Fruit fly (Drosophila melanogaster): Measurements from ENCODE around the gene lectin-37Db.

Gene lectin-37Db

DNA sequence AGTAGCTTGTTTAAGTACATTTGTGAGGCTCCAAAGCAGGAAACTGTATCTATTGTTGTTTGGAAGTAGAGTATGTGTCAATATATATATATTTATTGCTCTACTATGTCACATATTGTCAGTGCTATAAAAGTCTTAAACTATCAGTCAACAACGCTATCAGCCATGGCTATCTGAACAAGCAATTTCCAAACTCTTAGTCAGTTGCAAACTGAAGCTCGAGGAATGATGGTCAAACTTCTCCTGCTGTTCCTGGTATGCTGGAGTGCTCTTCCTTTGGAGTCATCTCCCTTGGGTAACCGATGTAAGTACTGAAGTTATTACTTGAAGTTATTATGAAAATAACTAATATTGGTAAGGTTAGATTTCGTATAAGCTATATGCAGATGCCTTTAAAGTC is at the start of gene lectin-37Db:
Gene lectin-37Db, plus strand, starts transcription at position 204 of the 400 bp plus-strand sequence.
- TF ChIP-seq cic (GFP tag; optimal IDR thresholded peaks at IDR 0.05), result peak; percentile 53
- peak; percentile 1 for TF ChIP-seq Mnt (GFP tag; optimal IDR thresholded peaks at IDR 0.05)
- no peak for TF ChIP-seq Crg-1 (GFP tag; optimal IDR thresholded peaks at IDR 0.05)
- TF ChIP-seq CG33017 (tag; optimal IDR thresholded peaks at IDR 0.05), result peak; percentile 22
- TF ChIP-seq CG5204 (GFP tag; optimal IDR thresholded peaks at IDR 0.05), result no peak
- peak; percentile 23 for TF ChIP-seq CG12768 (GFP tag; optimal IDR thresholded peaks at IDR 0.05)

dm6 chr2L:19370046-19370445 is 48.8 kb upstream of the lectin-37Db start, which contains the start of gene CG17349:
TSS of gene CG17349 (plus strand) at chr2L:19370445.
- no peak for TF ChIP-seq CG14711 (tag; optimal IDR thresholded peaks at IDR 0.05)
- TF ChIP-seq Mnt (GFP tag; optimal IDR thresholded peaks at IDR 0.05), result no peak
- TF ChIP-seq CG33017 (tag; optimal IDR thresholded peaks at IDR 0.05), result no peak
- TF ChIP-seq ovo (GFP tag; optimal IDR thresholded peaks at IDR 0.05), result no peak
- no peak for TF ChIP-seq toe (GFP tag; optimal IDR thresholded peaks at IDR 0.05)
- no peak for TF ChIP-seq tj (GFP tag; optimal IDR thresholded peaks at IDR 0.05)
- TF ChIP-seq CG7101 (tag; optimal IDR thresholded peaks at IDR 0.05), result no peak
- no peak for TF ChIP-seq bab1 (GFP tag; optimal IDR thresholded peaks at IDR 0.05)
- TF ChIP-seq CG7045 (GFP tag; optimal IDR thresholded peaks at IDR 0.05), result no peak
- TF ChIP-seq Clk (GFP tag; optimal IDR thresholded peaks at IDR 0.05), result no peak
- TF ChIP-seq Crg-1 (GFP tag; optimal IDR thresholded peaks at IDR 0.05), result no peak
- TF ChIP-seq CG5204 (GFP tag; optimal IDR thresholded peaks at IDR 0.05), result no peak
- no peak for TF ChIP-seq cic (GFP tag; optimal IDR thresholded peaks at IDR 0.05)
- no peak for TF ChIP-seq CG12768 (GFP tag; optimal IDR thresholded peaks at IDR 0.05)
- no peak for TF ChIP-seq Hr96 (GFP tag; optimal IDR thresholded peaks at IDR 0.05)
- no peak for TF ChIP-seq CG1620 (GFP tag; optimal IDR thresholded peaks at IDR 0.05)
- TF ChIP-seq CG11617 (GFP tag; optimal IDR thresholded peaks at IDR 0.05), result no peak
- TF ChIP-seq pad (GFP tag; optimal IDR thresholded peaks at IDR 0.05), result no peak

DNA sequence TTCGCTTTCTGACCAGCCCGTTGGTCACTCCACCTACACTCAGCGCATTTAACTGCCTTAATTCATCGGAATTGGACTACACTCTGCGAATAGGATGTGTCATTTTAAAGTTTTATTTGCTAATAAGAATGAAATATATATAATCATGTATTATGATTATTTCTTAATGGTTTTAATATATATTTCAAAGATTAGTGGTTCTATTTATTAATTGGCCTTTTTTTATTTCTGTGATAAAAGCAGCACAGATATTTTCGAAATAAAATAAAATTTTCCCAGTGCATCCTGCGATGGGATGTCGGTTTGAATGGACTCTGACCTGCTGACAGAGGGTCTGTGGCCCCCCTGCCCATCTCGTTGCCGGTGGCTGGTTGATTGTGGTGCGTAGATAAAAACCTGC is 45.1 kb upstream of the lectin-37Db start:
- TF ChIP-seq kay (GFP tag; ENCODE audit: borderline replicate concordance) (no peak), Clk (GFP tag; optimal IDR thresholded peaks at IDR 0.05) (no peak), CG7101 (tag; optimal IDR thresholded peaks at IDR 0.05) (no peak), CG7045 (GFP tag; optimal IDR thresholded peaks at IDR 0.05) (no peak), toe (GFP tag; optimal IDR thresholded peaks at IDR 0.05) (no peak), cic (GFP tag; optimal IDR thresholded peaks at IDR 0.05) (no peak)

DNA sequence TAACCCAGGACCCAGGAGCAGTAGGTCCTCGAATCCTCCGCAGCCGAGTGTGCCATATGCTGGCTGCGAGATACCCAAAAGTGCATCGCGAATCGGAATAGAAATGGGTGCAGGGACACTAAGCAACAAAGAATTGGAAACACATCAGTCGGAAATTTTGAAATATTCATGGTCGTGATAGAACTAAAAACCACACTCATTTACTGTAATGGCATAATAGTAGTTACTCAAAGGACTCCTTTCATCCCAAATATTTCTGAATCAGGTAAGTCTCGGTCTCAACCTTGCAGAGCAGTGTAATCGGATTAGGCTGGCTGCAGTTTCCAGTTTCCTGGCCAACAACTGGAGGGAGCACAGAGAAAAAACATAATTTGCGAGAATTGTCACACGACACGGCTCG is 42.7 kb upstream of the lectin-37Db start:
- no peak for TF ChIP-seq cnc (optimal IDR thresholded peaks at IDR 0.05)
- TF ChIP-seq CG33017 (tag; optimal IDR thresholded peaks at IDR 0.05), result no peak
- TF ChIP-seq CG1620 (GFP tag; optimal IDR thresholded peaks at IDR 0.05), result no peak
- no peak for TF ChIP-seq tj (GFP tag; optimal IDR thresholded peaks at IDR 0.05)

- TF ChIP-seq ovo (GFP tag; optimal IDR thresholded peaks at IDR 0.05) (no peak), Crg-1 (GFP tag; optimal IDR thresholded peaks at IDR 0.05) (no peak), bab1 (GFP tag; optimal IDR thresholded peaks at IDR 0.05) (no peak)
Observed at dm6 chr2L:19377129-19378083, 41.5 kb upstream of the lectin-37Db start.

DNA sequence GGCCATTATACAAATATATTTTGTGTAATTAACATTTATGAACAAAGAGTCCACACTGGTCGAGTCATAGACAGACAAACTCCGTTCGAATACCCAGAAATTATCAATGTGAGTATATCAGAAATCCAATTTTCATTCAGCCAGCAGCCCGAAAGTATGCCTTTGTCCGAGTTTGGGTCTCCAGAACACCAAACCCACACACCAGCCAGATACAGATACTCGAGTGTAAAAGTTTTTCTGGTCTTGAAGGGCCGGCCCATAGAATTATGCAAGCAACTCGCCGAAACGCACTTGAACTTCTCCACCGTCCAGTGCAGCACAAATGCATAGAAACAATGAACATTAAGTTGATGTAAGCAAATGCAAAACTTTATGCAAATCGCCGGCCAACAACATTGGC is 40.3 kb upstream of the lectin-37Db start:
- TF ChIP-seq cic (GFP tag; optimal IDR thresholded peaks at IDR 0.05) (no peak), tj (GFP tag; optimal IDR thresholded peaks at IDR 0.05) (no peak), Crg-1 (GFP tag; optimal IDR thresholded peaks at IDR 0.05) (no peak), CG1620 (GFP tag; optimal IDR thresholded peaks at IDR 0.05) (no peak), CG7101 (tag; optimal IDR thresholded peaks at IDR 0.05) (no peak), Mnt (GFP tag; optimal IDR thresholded peaks at IDR 0.05) (no peak), CG5204 (GFP tag; optimal IDR thresholded peaks at IDR 0.05) (no peak), CG7045 (GFP tag; optimal IDR thresholded peaks at IDR 0.05) (no peak), CG12768 (GFP tag; optimal IDR thresholded peaks at IDR 0.05) (no peak), CG11617 (GFP tag; optimal IDR thresholded peaks at IDR 0.05) (no peak)

DNA sequence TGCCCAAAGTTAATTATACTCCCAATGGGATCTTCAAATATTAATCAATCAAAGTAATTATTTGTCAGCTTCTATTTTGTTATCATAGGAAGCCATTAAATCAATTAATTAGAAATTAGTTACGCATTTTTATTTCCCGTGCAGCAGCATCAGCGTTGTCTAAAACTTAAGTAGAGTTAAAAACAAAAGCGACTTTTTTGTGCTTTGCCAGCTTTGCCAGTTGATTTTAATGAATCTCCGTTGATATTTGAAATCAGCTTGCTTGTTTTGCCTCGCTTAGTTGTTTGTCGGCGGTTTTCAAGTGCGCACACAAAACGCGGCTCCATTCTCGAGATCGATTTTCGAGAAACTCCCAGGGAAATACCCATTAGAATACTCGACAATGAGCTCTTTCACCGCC is 38.2 kb upstream of the lectin-37Db start, which contains the start of gene CG17350:
Gene CG17350, plus strand, starts transcription at position 301 of the 400 bp plus-strand sequence.
- TF ChIP-seq CG5204 (GFP tag; optimal IDR thresholded peaks at IDR 0.05) (no peak), Hr96 (GFP tag; optimal IDR thresholded peaks at IDR 0.05) (no peak), CG7101 (tag; optimal IDR thresholded peaks at IDR 0.05) (no peak), cic (GFP tag; optimal IDR thresholded peaks at IDR 0.05) (no peak), CG7045 (GFP tag; optimal IDR thresholded peaks at IDR 0.05) (no peak), Crg-1 (GFP tag; optimal IDR thresholded peaks at IDR 0.05) (no peak), Mnt (GFP tag; optimal IDR thresholded peaks at IDR 0.05) (no peak), CG14711 (tag; optimal IDR thresholded peaks at IDR 0.05) (no peak), CG1620 (GFP tag; optimal IDR thresholded peaks at IDR 0.05) (no peak), toe (GFP tag; optimal IDR thresholded peaks at IDR 0.05) (no peak), kay (GFP tag; ENCODE audit: borderline replicate concordance) (no peak), tj (GFP tag; optimal IDR thresholded peaks at IDR 0.05) (no peak), cnc (optimal IDR thresholded peaks at IDR 0.05) (no peak), CG33017 (tag; optimal IDR thresholded peaks at IDR 0.05) (no peak), Clk (GFP tag; optimal IDR thresholded peaks at IDR 0.05) (no peak), CG12768 (GFP tag; optimal IDR thresholded peaks at IDR 0.05) (no peak), CG11617 (GFP tag; optimal IDR thresholded peaks at IDR 0.05) (no peak)
